Fruit fly (Drosophila melanogaster): Measurements from ENCODE around the gene Uch.

Uch gene

DNA sequence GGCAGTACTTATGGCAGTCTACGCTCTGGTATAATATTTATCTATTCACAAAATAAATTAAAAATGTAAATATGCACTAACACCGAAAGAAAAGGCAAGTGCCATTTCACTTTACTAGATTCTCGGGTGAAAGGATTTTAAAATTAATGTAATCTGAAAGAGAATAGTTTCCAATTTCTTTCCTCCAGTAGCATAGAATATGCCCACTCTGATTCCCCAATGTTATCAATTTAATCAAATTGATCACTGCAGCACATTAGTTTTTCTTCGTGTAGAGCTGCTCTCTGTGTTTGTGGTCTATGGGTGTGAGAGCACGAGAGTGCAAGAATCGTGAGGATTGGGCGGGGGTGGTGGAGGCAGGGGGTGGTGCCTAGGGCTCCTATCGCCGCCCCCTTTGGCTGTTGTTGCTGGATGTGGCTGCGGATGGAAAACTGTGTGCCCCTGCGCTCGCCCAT, 12.9 kb downstream of the Uch start (continued):
- peak; percentile 88 for TF ChIP-seq CG2678 (tag; optimal IDR thresholded peaks at IDR 0.05)
- TF ChIP-seq HLH3B (GFP tag; IDR thresholded peaks at IDR 0.05), result peak; percentile 71
- peak; percentile 92 for TF ChIP-seq nerfin-1 (tag; optimal IDR thresholded peaks at IDR 0.05)
- peak; percentile 90 for TF ChIP-seq CG8388 (GFP tag; optimal IDR thresholded peaks at IDR 0.05)
- TF ChIP-seq CG6791 (GFP tag; IDR thresholded peaks at IDR 0.05; ENCODE audit: partially characterized antibody), result no peak
- no peak for TF ChIP-seq CG43689 (GFP tag; IDR thresholded peaks at IDR 0.05)
- TF ChIP-seq row (GFP tag; IDR thresholded peaks at IDR 0.05), result peak; percentile 82
- TF ChIP-seq maf-S (GFP tag; optimal IDR thresholded peaks at IDR 0.05), result peak; percentile 48
- no peak for TF ChIP-seq sc (optimal IDR thresholded peaks at IDR 0.05)
- TF ChIP-seq sc (GFP tag; optimal IDR thresholded peaks at IDR 0.05), result peak; percentile 96
- no peak for TF ChIP-seq ato (GFP tag; IDR thresholded peaks at IDR 0.05; ENCODE audit: partially characterized antibody)
- no peak for TF ChIP-seq CG12744 (GFP tag; optimal IDR thresholded peaks at IDR 0.05)
- peak; percentile 82 for TF ChIP-seq dmrt99B (tag; optimal IDR thresholded peaks at IDR 0.05)
- TF ChIP-seq Dip2 (GFP tag; IDR thresholded peaks at IDR 0.05), result no peak
- TF ChIP-seq crc (GFP tag; optimal IDR thresholded peaks at IDR 0.05), result peak; percentile 42
- TF ChIP-seq grn (GFP tag; optimal IDR thresholded peaks at IDR 0.05), result peak; percentile 49
- TF ChIP-seq gsb (GFP tag; IDR thresholded peaks at IDR 0.05), result no peak
- peak; percentile 94 for TF ChIP-seq CG10979 (tag; optimal IDR thresholded peaks at IDR 0.05)
- peak; percentile 59 for TF ChIP-seq CG4404 (GFP tag; IDR thresholded peaks at IDR 0.05)
- peak; percentile 77 for TF ChIP-seq CG17385 (GFP tag; optimal IDR thresholded peaks at IDR 0.05)
- no peak for TF ChIP-seq CG5180 (GFP tag; optimal IDR thresholded peaks at IDR 0.05)
- peak; percentile 54 for TF ChIP-seq lilli (GFP tag; optimal IDR thresholded peaks at IDR 0.05)
- TF ChIP-seq BEAF-32 (GFP tag; optimal IDR thresholded peaks at IDR 0.05), result no peak
- TF ChIP-seq CG7839 (tag; optimal IDR thresholded peaks at IDR 0.05), result peak; percentile 80
- TF ChIP-seq inv (GFP tag; IDR thresholded peaks at IDR 0.05; ENCODE audit: partially characterized antibody), result no peak
- TF ChIP-seq NC2α (GFP tag; optimal IDR thresholded peaks at IDR 0.05), result peak; percentile 30
- no peak for TF ChIP-seq hb (GFP tag; IDR thresholded peaks at IDR 0.05; ENCODE audit: partially characterized antibody)
- TF ChIP-seq lov (optimal IDR thresholded peaks at IDR 0.05), result no peak
- TF ChIP-seq lov (GFP tag; IDR thresholded peaks at IDR 0.05), result peak; percentile 72; the same call in 1 of the 3 replicates
- peak; percentile 83 for TF ChIP-seq CG15696 (tag; optimal IDR thresholded peaks at IDR 0.05)
- peak; percentile 52 for TF ChIP-seq CG31388 (GFP tag; optimal IDR thresholded peaks at IDR 0.05)
- TF ChIP-seq sob (GFP tag; IDR thresholded peaks at IDR 0.05), result no peak
- peak; percentile 8 for TF ChIP-seq CG9797 (GFP tag; optimal IDR thresholded peaks at IDR 0.05)
- TF ChIP-seq croc (GFP tag; conservative IDR thresholded peaks at IDR 0.05), result peak; percentile 79
- TF ChIP-seq scrt (GFP tag; optimal IDR thresholded peaks at IDR 0.05), result peak; percentile 62
- TF ChIP-seq CG7372 (GFP tag; IDR thresholded peaks at IDR 0.05), result peak; percentile 28; the same call in 1 of the 2 replicates
- TF ChIP-seq ERR (GFP tag; optimal IDR thresholded peaks at IDR 0.05), result peak; percentile 24
- TF ChIP-seq Hand (GFP tag; optimal IDR thresholded peaks at IDR 0.05), result no peak
- TF ChIP-seq tup (GFP tag; optimal IDR thresholded peaks at IDR 0.05), result peak; percentile 64
- TF ChIP-seq C15 (GFP tag; IDR thresholded peaks at IDR 0.05), result no peak
- peak; percentile 22 for TF ChIP-seq CG15073 (GFP tag; optimal IDR thresholded peaks at IDR 0.05)
- peak; percentile 59 for TF ChIP-seq CG7786 (GFP tag; optimal IDR thresholded peaks at IDR 0.05)
- peak; percentile 79 for TF ChIP-seq twi (tag; optimal IDR thresholded peaks at IDR 0.05)
- peak; percentile 76 for TF ChIP-seq org-1 (GFP tag; optimal IDR thresholded peaks at IDR 0.05)
- peak; percentile 73 for TF ChIP-seq NC2β (GFP tag; optimal IDR thresholded peaks at IDR 0.05)
- no peak for TF ChIP-seq CG13624 (GFP tag; optimal IDR thresholded peaks at IDR 0.05)
- no peak for TF ChIP-seq Scr (GFP tag; IDR thresholded peaks at IDR 0.05; ENCODE audit: partially characterized antibody)
- peak; percentile 76 for TF ChIP-seq CG8290 (GFP tag; optimal IDR thresholded peaks at IDR 0.05)
- TF ChIP-seq CG8290 (tag; optimal IDR thresholded peaks at IDR 0.05), result peak; percentile 20 to 80
- TF ChIP-seq vvl (GFP tag; IDR thresholded peaks at IDR 0.05), result peak; percentile 87
- TF ChIP-seq dysf (GFP tag; IDR thresholded peaks at IDR 0.05), result peak; percentile 58; the same call in 1 of the 3 replicates
